Fruit fly (Drosophila melanogaster) whole organism, embryonic: ENCODE measurements around the gene CG42763.

Experiments used
- CG4617 ChIP-seq: fragments of 200-800 bp; sonication (Bioruptor generic); optimal IDR thresholded peaks from 3 replicates; lab custom pipeline; 2016; ENCODE audit warnings: missing biosample characterization, missing genetic modification characterization, borderline replicate concordance
- Hmx ChIP-seq: fragments of 200-800 bp; sonication (Bioruptor generic); optimal IDR thresholded peaks from 2 replicates; lab custom pipeline; 2016; ENCODE audit warnings: missing biosample characterization, missing genetic modification characterization
- fru ChIP-seq: fragments of >200 bp; optimal IDR thresholded peaks from 2 replicates; lab custom pipeline; 2017

DNA sequence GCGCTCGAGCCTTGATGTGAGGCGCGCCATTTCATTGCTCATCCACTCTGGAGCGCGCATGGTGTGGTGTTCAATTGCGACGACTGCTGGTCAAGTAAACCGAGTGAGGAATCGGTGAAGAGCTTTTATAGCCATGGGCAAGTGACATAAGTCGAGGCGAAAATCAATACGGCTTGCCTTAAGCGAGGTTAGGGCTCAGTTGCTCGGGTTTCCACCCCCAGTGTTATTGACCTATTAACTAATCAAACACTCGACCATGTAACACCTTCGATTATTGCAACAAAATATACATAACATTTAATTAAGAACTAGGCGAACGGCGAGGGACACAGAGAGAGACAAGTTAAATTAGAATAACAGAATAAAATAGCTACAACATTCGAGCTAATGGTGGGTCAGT, 45.8 kb upstream of the CG42763 start, which contains the start of gene CG34134:
- TF ChIP-seq CG4617 (GFP tag; lab: Kevin White, UChicago) = no peak
- TF ChIP-seq fru (lab: Kevin White, UChicago) = no peak
- TF ChIP-seq Hmx (GFP tag; lab: Kevin White, UChicago) = no peak
